Fruit fly (Drosophila melanogaster): Measurements from ENCODE around the gene e.

dm6 chr3R:21263177-21263576 is 26.2 kb upstream of the e start:
- TF ChIP-seq psq (GFP tag; optimal IDR thresholded peaks at IDR 0.05) (no peak), woc (GFP tag; optimal IDR thresholded peaks at IDR 0.05) (no peak), ey (GFP tag; optimal IDR thresholded peaks at IDR 0.05) (no peak), Hr78 (GFP tag; optimal IDR thresholded peaks at IDR 0.05) (no peak)

Measured in whole organism, wandering third instar larva.